Fruit fly (Drosophila melanogaster): ENCODE results near the gene Gem4b.

DNA sequence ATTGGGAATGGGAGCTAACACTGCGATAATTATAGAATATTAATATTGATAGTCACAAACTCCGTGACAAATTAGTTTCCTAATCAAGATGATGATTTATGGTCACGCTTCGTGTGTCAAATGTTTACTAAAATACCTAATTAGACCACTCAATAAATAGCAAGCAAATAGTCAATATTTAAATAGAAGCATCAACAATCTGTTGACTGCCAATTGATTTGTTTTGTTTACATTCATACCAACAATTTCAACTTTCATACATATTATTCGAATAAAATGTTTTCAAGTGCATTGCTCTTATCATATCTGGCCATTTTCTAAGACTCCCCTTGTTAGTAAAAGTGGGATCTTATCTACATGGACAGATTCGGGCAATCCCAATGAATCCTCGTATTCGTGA, 27.0 kb downstream of the Gem4b start:
- TF ChIP-seq h (optimal IDR thresholded peaks at IDR 0.05): no peak
- TF ChIP-seq Myc (optimal IDR thresholded peaks at IDR 0.05): no peak
- no peak for TF ChIP-seq Sin3A (optimal IDR thresholded peaks at IDR 0.05)
- no peak for TF ChIP-seq insv (optimal IDR thresholded peaks at IDR 0.05)
- TF ChIP-seq psq (optimal IDR thresholded peaks at IDR 0.05): no peak
